Worm (Caenorhabditis elegans) whole organism, midembryonic: ENCODE data around the gene F16H6.3.

Experiments
- T22C8.4 ChIP-seq: fragments of 200-800 bp; sonication (Bioruptor generic); IDR thresholded peaks from 2 replicates; pipeline ENCODE4 v1.3.6; 2022; ENCODE audit warnings: missing genetic modification characterization, missing compliant biosample characterization
- cog-1 ChIP-seq: sonication (generic microtip); optimal IDR thresholded peaks from 2 replicates; lab custom pipeline; 2016; ENCODE audit warnings: missing genetic modification characterization, missing compliant biosample characterization
- flt-1 ChIP-seq: fragments of 200-800 bp; sonication (Bioruptor generic); IDR thresholded peaks from 2 replicates; pipeline ENCODE4 v1.3.6; 2022; ENCODE audit warnings: missing genetic modification characterization, missing compliant biosample characterization
- med-1 ChIP-seq: sonication (generic microtip); optimal IDR thresholded peaks from 2 replicates; lab custom pipeline; 2017; ENCODE audit warnings: missing genetic modification characterization, mild to moderate bottlenecking, missing compliant biosample characterization, antibody characterized with exemption, missing genetic modification reagents; ENCODE audit not compliant: insufficient read depth
- ref-1 ChIP-seq: fragments of 200-800 bp; sonication (Bioruptor generic); conservative IDR thresholded peaks from 2 replicates; pipeline ENCODE4 v1.3.6; 2022; ENCODE audit warnings: missing genetic modification reagents, missing genetic modification characterization, missing compliant biosample characterization
- tab-1 ChIP-seq: fragments of 200-800 bp; sonication (Bioruptor generic); IDR thresholded peaks from 2 replicates; pipeline ENCODE4 v1.3.6; 2022; ENCODE audit warnings: missing genetic modification characterization, missing compliant biosample characterization
- ztf-23 ChIP-seq: fragments of 200-800 bp; sonication (Bioruptor generic); IDR thresholded peaks from 2 replicates; pipeline ENCODE4 v1.3.6; 2022; ENCODE audit warnings: missing genetic modification reagents, missing genetic modification characterization, missing compliant biosample characterization
- ztf-29 ChIP-seq: fragments of 200-800 bp; sonication (Bioruptor generic); IDR thresholded peaks from 2 replicates; pipeline ENCODE4 v1.3.6; 2022; ENCODE audit warnings: missing genetic modification reagents, missing genetic modification characterization, missing compliant biosample characterization

DNA sequence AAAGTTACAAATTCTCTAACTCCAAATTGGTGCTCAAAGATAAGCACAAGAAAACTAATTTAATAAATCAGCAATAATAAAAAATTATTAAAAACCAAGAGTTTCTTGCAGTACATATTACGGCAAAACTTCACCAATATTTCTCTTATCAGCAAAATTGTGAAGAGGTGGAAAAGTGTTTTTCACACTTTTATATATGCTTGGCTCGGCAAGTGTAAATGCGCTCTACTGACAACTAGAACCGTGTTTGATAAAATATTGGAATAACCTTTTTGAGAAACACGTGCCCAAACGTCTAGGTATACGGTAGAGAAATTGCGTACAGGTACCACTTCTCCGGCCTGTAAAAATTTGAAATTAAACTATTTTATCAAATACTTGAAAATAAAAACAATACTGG lies 46.2 kb downstream of the F16H6.3 start, which contains the start of gene R10E8.8:
- TF ChIP-seq med-1 (no peak), ref-1 (GFP tag; lab: Robert Waterston, UW) (no peak), cog-1 (tag; lab: Kevin White, UChicago) (no peak), flt-1 (GFP tag; lab: Robert Waterston, UW) (no peak), T22C8.4 (no peak), ztf-23 (GFP tag; lab: Robert Waterston, UW) (no peak), tab-1 (no peak), ztf-29 (GFP tag; lab: Robert Waterston, UW) (no peak)
